Comparison of ENCODE assay signal across 4 fruit fly cellular contexts in the genomic region with DNA sequence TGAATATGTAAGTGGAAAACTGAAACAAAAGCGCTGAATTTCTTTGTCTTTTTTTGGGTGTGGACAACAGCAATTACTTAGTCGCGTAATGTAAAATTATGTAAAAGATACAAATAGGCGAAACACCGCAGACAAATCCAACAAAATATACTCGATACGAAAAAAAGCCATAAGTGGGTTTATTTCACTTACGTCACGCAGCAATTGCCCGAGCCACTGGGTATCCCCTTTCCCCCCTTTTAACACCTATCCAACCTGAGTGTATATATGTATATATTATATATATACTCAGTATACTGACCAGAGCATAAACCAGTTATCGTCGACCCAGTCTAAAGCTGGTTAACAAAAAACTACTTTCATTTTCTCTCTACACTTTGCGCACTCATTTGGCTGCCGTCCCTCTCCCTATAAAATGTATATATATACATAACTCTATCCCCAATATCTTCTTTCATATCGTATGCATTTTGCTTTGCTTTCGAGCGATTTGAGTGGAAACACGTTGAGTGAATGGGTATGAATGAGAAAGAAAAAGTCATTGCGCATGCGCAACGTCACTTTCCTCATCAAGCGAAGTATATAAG.
TF ChIP-seq lines count a peak whose summit lies in the region.

No protein-coding gene starts in this region.

- no peak for TF ChIP-seq CTCF in whole organism, embryonic (GFP tag; optimal IDR thresholded peaks at IDR 0.05; lab: Kevin White, UChicago)

TF ChIP-seq in whole organism, embryonic, 481 proteins besides CTCF, POLR2A, EP300 and RAD21 (continues in another document):
- 0 out of 4 replicates have a peak, but pooled peaks have one; percentile 50 for TF ChIP-seq chinmo (GFP tag; IDR thresholded peaks at IDR 0.05; lab: Robert Waterston, UW; ENCODE audit: partially characterized antibody)
- no peak for TF ChIP-seq gcm (GFP tag; optimal IDR thresholded peaks at IDR 0.05; lab: Kevin White, UChicago)
- TF ChIP-seq aop (GFP tag; IDR thresholded peaks at IDR 0.05; lab: Robert Waterston, UW): no peak
- TF ChIP-seq p53 (GFP tag; optimal IDR thresholded peaks at IDR 0.05; lab: Kevin White, UChicago): no peak
- no peak for TF ChIP-seq br (optimal IDR thresholded peaks at IDR 0.05; lab: Kevin White, UChicago)
- no peak for TF ChIP-seq D (optimal IDR thresholded peaks at IDR 0.05; lab: Kevin White, UChicago)
- no peak for TF ChIP-seq D (GFP tag; optimal IDR thresholded peaks at IDR 0.05; lab: Kevin White, UChicago)
- TF ChIP-seq NfI (GFP tag; optimal IDR thresholded peaks at IDR 0.05; lab: Kevin White, UChicago): no peak
- TF ChIP-seq Tbp (GFP tag; optimal IDR thresholded peaks at IDR 0.05; lab: Kevin White, UChicago): no peak
- TF ChIP-seq CG33557 (GFP tag; optimal IDR thresholded peaks at IDR 0.05; lab: Kevin White, UChicago): no peak
- TF ChIP-seq zfh1 (GFP tag; IDR thresholded peaks at IDR 0.05; lab: Robert Waterston, UW): no peak
- TF ChIP-seq z (GFP tag; IDR thresholded peaks at IDR 0.05; lab: Robert Waterston, UW): peak; percentile 92
- no peak for TF ChIP-seq CG10267 (tag; optimal IDR thresholded peaks at IDR 0.05; lab: Kevin White, UChicago)
- no peak for TF ChIP-seq gsb (GFP tag; IDR thresholded peaks at IDR 0.05; lab: Robert Waterston, UW)
- TF ChIP-seq sima (GFP tag; optimal IDR thresholded peaks at IDR 0.05; lab: Kevin White, UChicago): no peak
- TF ChIP-seq CG34224 (GFP tag; IDR thresholded peaks at IDR 0.05; lab: Robert Waterston, UW; ENCODE audit: partially characterized antibody): no peak
- no peak for TF ChIP-seq corto (GFP tag; optimal IDR thresholded peaks at IDR 0.05; lab: Kevin White, UChicago)
- TF ChIP-seq H15 (GFP tag; IDR thresholded peaks at IDR 0.05; lab: Robert Waterston, UW): no peak
- no peak for TF ChIP-seq ranshi (GFP tag; IDR thresholded peaks at IDR 0.05; lab: Robert Waterston, UW)
- TF ChIP-seq CG15073 (GFP tag; optimal IDR thresholded peaks at IDR 0.05; lab: Kevin White, UChicago): no peak
- TF ChIP-seq ab (GFP tag; optimal IDR thresholded peaks at IDR 0.05; lab: Kevin White, UChicago): no peak
- no peak for TF ChIP-seq H2.0 (GFP tag; IDR thresholded peaks at IDR 0.05; lab: Robert Waterston, UW)

TF ChIP-seq in whole organism, prepupa, 60 proteins besides CTCF, POLR2A, EP300 and RAD21:
- no peak for TF ChIP-seq spab (GFP tag; optimal IDR thresholded peaks at IDR 0.05; lab: Kevin White, UChicago)
- TF ChIP-seq vri (GFP tag; optimal IDR thresholded peaks at IDR 0.05; lab: Kevin White, UChicago): peak; percentile 14
- no peak for TF ChIP-seq achi (GFP tag; optimal IDR thresholded peaks at IDR 0.05; lab: Kevin White, UChicago)
- TF ChIP-seq Sox102F (GFP tag; optimal IDR thresholded peaks at IDR 0.05; lab: Kevin White, UChicago): no peak
- TF ChIP-seq Met (GFP tag; optimal IDR thresholded peaks at IDR 0.05; lab: Kevin White, UChicago): peak; percentile 4
- peak; percentile 98 for TF ChIP-seq Blimp-1 (GFP tag; optimal IDR thresholded peaks at IDR 0.05; lab: Kevin White, UChicago)
- TF ChIP-seq Eip78C (GFP tag; lab: Kevin White, UChicago): peak; percentile 73
- TF ChIP-seq CG6163 (GFP tag; IDR thresholded peaks at IDR 0.05; lab: Robert Waterston, UW): peak; percentile 59; the same call in 2 of the 3 replicates

TF ChIP-seq in whole organism, pupa, 21 proteins besides CTCF, POLR2A, EP300 and RAD21:
- no peak for TF ChIP-seq Ets98B (GFP tag; IDR thresholded peaks at IDR 0.05; lab: Robert Waterston, UW)
- TF ChIP-seq CG13204 (GFP tag; optimal IDR thresholded peaks at IDR 0.05; lab: Kevin White, UChicago): no peak
- TF ChIP-seq EcR (GFP tag; optimal IDR thresholded peaks at IDR 0.05; lab: Kevin White, UChicago): peak; percentile 62
- TF ChIP-seq Snoo (tag; optimal IDR thresholded peaks at IDR 0.05; lab: Kevin White, UChicago): no peak

TF ChIP-seq in whole organism, wandering third instar larva, 38 proteins besides CTCF, POLR2A, EP300 and RAD21:
- TF ChIP-seq HLH106 (tag; optimal IDR thresholded peaks at IDR 0.05; lab: Kevin White, UChicago): no peak
- TF ChIP-seq sage (GFP tag; optimal IDR thresholded peaks at IDR 0.05; lab: Kevin White, UChicago): no peak
- no peak for TF ChIP-seq ey (GFP tag; optimal IDR thresholded peaks at IDR 0.05; lab: Kevin White, UChicago)
- no peak for TF ChIP-seq Vsx2 (GFP tag; optimal IDR thresholded peaks at IDR 0.05; lab: Kevin White, UChicago; ENCODE audit: partially characterized antibody)
- TF ChIP-seq h (GFP tag; optimal IDR thresholded peaks at IDR 0.05; lab: Kevin White, UChicago): no peak
- no peak for TF ChIP-seq Jra (GFP tag; optimal IDR thresholded peaks at IDR 0.05; lab: Kevin White, UChicago)
- TF ChIP-seq brk (GFP tag; optimal IDR thresholded peaks at IDR 0.05; lab: Kevin White, UChicago): peak; percentile 2
- TF ChIP-seq psq (GFP tag; optimal IDR thresholded peaks at IDR 0.05; lab: Kevin White, UChicago): peak; percentile 90

Comparison
In these comparisons a context has a peak if more than half of its experiments do, and no peak if none do; other contexts are left out.
1. Of the 7 proteins assayed by ChIP-seq in both whole organism, embryonic and whole organism, prepupa: peak only in whole organism, embryonic: none; only in whole organism, prepupa: none; in both: Blimp-1; in neither: 6.